Fruit fly (Drosophila melanogaster): ENCODE results near the gene Dnaaf6.

Dnaaf6 gene

dm6 chr3L:14672387-14673110 is 12.0 kb upstream of the Dnaaf6 start, which contains the start of the genes CG43121 and ome (continued):
- TF ChIP-seq caup (GFP tag; optimal IDR thresholded peaks at IDR 0.05; ENCODE audit: severe bottlenecking) (peak; percentile 62), grn (GFP tag; optimal IDR thresholded peaks at IDR 0.05) (no peak), Sry-β (GFP tag; optimal IDR thresholded peaks at IDR 0.05) (no peak), croc (GFP tag; conservative IDR thresholded peaks at IDR 0.05) (no peak), rib (GFP tag; IDR thresholded peaks at IDR 0.05) (peak; percentile 58; the same call in 1 of the 2 replicates), Vsx1 (GFP tag; optimal IDR thresholded peaks at IDR 0.05) (no peak), CG16863 (GFP tag; optimal IDR thresholded peaks at IDR 0.05) (no peak), Mes4 (GFP tag; optimal IDR thresholded peaks at IDR 0.05) (no peak), vvl (GFP tag; IDR thresholded peaks at IDR 0.05) (peak; percentile 42; the same call in 1 of the 2 replicates), Atf6 (GFP tag; IDR thresholded peaks at IDR 0.05) (peak; percentile 62), her (GFP tag; optimal IDR thresholded peaks at IDR 0.05) (no peak), CG17912 (GFP tag; optimal IDR thresholded peaks at IDR 0.05) (no peak), knrl (GFP tag; IDR thresholded peaks at IDR 0.05; ENCODE audit: partially characterized antibody) (no peak), CG9817 (tag; optimal IDR thresholded peaks at IDR 0.05) (no peak), CG10959 (GFP tag; IDR thresholded peaks at IDR 0.05) (0 out of 2 replicates have a peak, but pooled peaks have one; percentile 5), z (GFP tag; IDR thresholded peaks at IDR 0.05) (peak; percentile 59; the same call in 1 of the 3 replicates), ERR (GFP tag; optimal IDR thresholded peaks at IDR 0.05) (no peak), sr (GFP tag; IDR thresholded peaks at IDR 0.05) (0 out of 3 replicates have a peak, but pooled peaks have one; percentile 47), ttk (GFP tag; IDR thresholded peaks at IDR 0.05) (no peak), Mad (GFP tag; optimal IDR thresholded peaks at IDR 0.05) (no peak), az2 (GFP tag; optimal IDR thresholded peaks at IDR 0.05) (peak; percentile 12), CG11398 (GFP tag; optimal IDR thresholded peaks at IDR 0.05) (peak; percentile 10), tap (tag; optimal IDR thresholded peaks at IDR 0.05) (peak; percentile 35), HmgD (GFP tag; optimal IDR thresholded peaks at IDR 0.05) (no peak), CG17186 (GFP tag; optimal IDR thresholded peaks at IDR 0.05) (no peak), CG2678 (tag; optimal IDR thresholded peaks at IDR 0.05) (no peak), chn (GFP tag; optimal IDR thresholded peaks at IDR 0.05) (no peak), Optix (GFP tag; IDR thresholded peaks at IDR 0.05) (no peak), CG30020 (tag; optimal IDR thresholded peaks at IDR 0.05) (no peak), hbn (GFP tag; IDR thresholded peaks at IDR 0.05; ENCODE audit: partially characterized antibody) (0 out of 2 replicates have a peak, but pooled peaks have one; percentile 26), tgo (GFP tag; IDR thresholded peaks at IDR 0.05) (no peak), CG18764 (GFP tag; optimal IDR thresholded peaks at IDR 0.05) (no peak), nmo (GFP tag; optimal IDR thresholded peaks at IDR 0.05) (no peak), toy (GFP tag; IDR thresholded peaks at IDR 0.05) (no peak), Hey (tag; optimal IDR thresholded peaks at IDR 0.05) (no peak), Dll (GFP tag; IDR thresholded peaks at IDR 0.05; ENCODE audit: partially characterized antibody) (no peak), CG18262 (tag; optimal IDR thresholded peaks at IDR 0.05) (no peak), CG13775 (GFP tag; optimal IDR thresholded peaks at IDR 0.05) (no peak), CG33213 (GFP tag; optimal IDR thresholded peaks at IDR 0.05) (no peak), dimm (GFP tag; IDR thresholded peaks at IDR 0.05) (no peak), CG10366 (GFP tag; IDR thresholded peaks at IDR 0.05) (no peak), Hmr (GFP tag; optimal IDR thresholded peaks at IDR 0.05) (no peak), MBD-R2 (GFP tag; IDR thresholded peaks at IDR 0.05) (no peak), emc (GFP tag; optimal IDR thresholded peaks at IDR 0.05) (no peak), btn (GFP tag; optimal IDR thresholded peaks at IDR 0.05) (no peak), CG4404 (GFP tag; IDR thresholded peaks at IDR 0.05) (no peak), sqz (GFP tag; optimal IDR thresholded peaks at IDR 0.05) (no peak), Dip2 (GFP tag; IDR thresholded peaks at IDR 0.05) (no peak), Oli (tag; optimal IDR thresholded peaks at IDR 0.05) (peak; percentile 1), CG9727 (GFP tag; optimal IDR thresholded peaks at IDR 0.05) (no peak), dan (GFP tag; IDR thresholded peaks at IDR 0.05) (no peak)
